Fruit fly (Drosophila melanogaster) whole organism, embryonic: ENCODE results near the gene Sam-S.

Experiments
- Adf1 ChIP-seq: fragments of 200-800 bp; sonication (Bioruptor generic); IDR thresholded peaks from 2 replicates; pipeline ENCODE4 v1.3.6; 2022; ENCODE audit warnings: missing biosample characterization, missing genetic modification characterization
- Atf-2 ChIP-seq: fragments of 200-800 bp; sonication (Bioruptor generic); optimal IDR thresholded peaks from 2 replicates; lab custom pipeline; 2016; ENCODE audit warnings: missing biosample characterization, missing genetic modification characterization
- CG10654 ChIP-seq: fragments of 200-800 bp; sonication (Bioruptor generic); optimal IDR thresholded peaks from 2 replicates; lab custom pipeline; 2016; ENCODE audit warnings: missing biosample characterization, missing genetic modification characterization
- CG11093 ChIP-seq: fragments of 200-800 bp; sonication (Bioruptor generic); IDR thresholded peaks from 3 replicates; pipeline ENCODE4 v1.3.6; 2022; ENCODE audit warnings: missing biosample characterization, missing genetic modification characterization
- CG11560 ChIP-seq: fragments of 200-800 bp; sonication (Bioruptor generic); IDR thresholded peaks from 3 replicates; pipeline ENCODE4 v1.3.6; 2022; ENCODE audit warnings: missing biosample characterization, missing genetic modification characterization
- CG11695 ChIP-seq: fragments of 200-800 bp; sonication (Bioruptor generic); IDR thresholded peaks from 3 replicates; pipeline ENCODE4 v1.3.6; 2022; ENCODE audit warnings: missing biosample characterization, missing genetic modification characterization
- CG12299 ChIP-seq: fragments of 200-800 bp; sonication (Bioruptor generic); optimal IDR thresholded peaks from 2 replicates; lab custom pipeline; 2018; ENCODE audit warnings: missing biosample characterization, mild to moderate bottlenecking, missing genetic modification characterization
- CG14441 ChIP-seq: fragments of 200-800 bp; sonication (Bioruptor generic); IDR thresholded peaks from 2 replicates; pipeline ENCODE4 v1.3.6; 2022; ENCODE audit warnings: missing biosample characterization, missing genetic modification characterization
- CG1603 ChIP-seq: fragments of 200-800 bp; sonication (Bioruptor generic); optimal IDR thresholded peaks from 2 replicates; lab custom pipeline; 2019; ENCODE audit warnings: missing biosample characterization, mild to moderate bottlenecking, missing genetic modification characterization, moderate library complexity
- CG17829 ChIP-seq: fragments of 200-800 bp; optimal IDR thresholded peaks from 2 replicates; lab custom pipeline; 2019; ENCODE audit warnings: missing biosample characterization, mild to moderate bottlenecking, missing genetic modification characterization, moderate library complexity
- CG3847 ChIP-seq: fragments of 200-800 bp; sonication (Bioruptor generic); IDR thresholded peaks from 2 replicates; pipeline ENCODE4 v1.3.6; 2022; ENCODE audit warnings: missing biosample characterization, missing genetic modification characterization
- CG3995 ChIP-seq: fragments of 200-800 bp; sonication (Bioruptor generic); optimal IDR thresholded peaks from 3 replicates; lab custom pipeline; 2016; ENCODE audit warnings: missing biosample characterization, missing genetic modification characterization
- CG6654 ChIP-seq: fragments of 200-800 bp; sonication (Bioruptor generic); optimal IDR thresholded peaks from 2 replicates; lab custom pipeline; 2017; ENCODE audit warnings: missing biosample characterization, mild to moderate bottlenecking, missing genetic modification characterization
- CG7556 ChIP-seq: fragments of 200-800 bp; sonication (Bioruptor generic); optimal IDR thresholded peaks from 2 replicates; lab custom pipeline; 2017; ENCODE audit warnings: missing biosample characterization, mild to moderate bottlenecking, missing genetic modification characterization
- CG7987 ChIP-seq: fragments of 200-800 bp; sonication (Bioruptor generic); optimal IDR thresholded peaks from 2 replicates; lab custom pipeline; 2018; ENCODE audit warnings: missing biosample characterization, mild to moderate bottlenecking, missing genetic modification characterization, moderate library complexity
- CG9817 ChIP-seq: fragments of 200-800 bp; sonication (Bioruptor generic); optimal IDR thresholded peaks from 2 replicates; lab custom pipeline; 2018; ENCODE audit warnings: missing biosample characterization, mild to moderate bottlenecking, missing genetic modification characterization, moderate library complexity
- CG9932 ChIP-seq: fragments of 200-800 bp; sonication (Bioruptor generic); IDR thresholded peaks from 2 replicates; pipeline ENCODE4 v1.3.6; 2022; ENCODE audit warnings: missing biosample characterization, missing genetic modification characterization
- D19A ChIP-seq: fragments of 200-800 bp; optimal IDR thresholded peaks from 3 replicates; lab custom pipeline; 2019; ENCODE audit warnings: missing biosample characterization, mild to moderate bottlenecking, missing genetic modification characterization, moderate library complexity
- E2f2 ChIP-seq: fragments of 200-800 bp; sonication (Bioruptor generic); IDR thresholded peaks from 2 replicates; pipeline ENCODE4 v1.3.6; 2022; ENCODE audit warnings: missing biosample characterization, missing genetic modification characterization
- ERR ChIP-seq: fragments of 200-800 bp; sonication (Bioruptor generic); optimal IDR thresholded peaks from 2 replicates; lab custom pipeline; 2016; ENCODE audit warnings: missing biosample characterization, missing genetic modification characterization
- Eip74EF ChIP-seq, 2 experiments: fragments of 200-800 bp in 1 of 2; fragments of >200 bp in 1 of 2; sonication (Bioruptor generic) in 1 of 2; optimal IDR thresholded peaks; 2 replicates each; lab custom pipeline; 2017 to 2019; ENCODE audit warnings: missing biosample characterization in 2 of 2, missing genetic modification characterization in 2 of 2, mild to moderate bottlenecking in 1 of 2, moderate library complexity in 1 of 2
- HLHmδ ChIP-seq: fragments of 200-800 bp; sonication (Bioruptor generic); optimal IDR thresholded peaks from 2 replicates; lab custom pipeline; 2018; ENCODE audit warnings: missing biosample characterization, mild to moderate bottlenecking, missing genetic modification characterization, moderate library complexity
- Kr ChIP-seq: fragments of 200-800 bp; sonication (Bioruptor generic); optimal IDR thresholded peaks from 2 replicates; lab custom pipeline; 2017; ENCODE audit warnings: missing biosample characterization, mild to moderate bottlenecking, missing genetic modification characterization
- Lim3 ChIP-seq: fragments of 200-800 bp; sonication (Bioruptor generic); IDR thresholded peaks from 2 replicates; pipeline ENCODE4 v1.3.6; 2022; ENCODE audit warnings: missing biosample characterization, missing genetic modification characterization
- MBD-R2 ChIP-seq: fragments of 200-800 bp; sonication (Bioruptor generic); IDR thresholded peaks from 2 replicates; pipeline ENCODE4 v1.3.6; 2022; ENCODE audit warnings: missing biosample characterization, missing genetic modification characterization
- MTF-1 ChIP-seq: fragments of 200-800 bp; sonication (Bioruptor generic); optimal IDR thresholded peaks from 2 replicates; lab custom pipeline; 2018; ENCODE audit warnings: missing biosample characterization, mild to moderate bottlenecking, missing genetic modification characterization, borderline replicate concordance
- Rfx ChIP-seq: fragments of 200-800 bp; sonication (Bioruptor generic); IDR thresholded peaks from 2 replicates; pipeline ENCODE4 v1.3.6; 2022; ENCODE audit warnings: missing biosample characterization, missing genetic modification characterization
- Xrp1 ChIP-seq: fragments of 200-800 bp; sonication (Bioruptor generic); IDR thresholded peaks from 2 replicates; pipeline ENCODE4 v1.3.6; 2022; ENCODE audit warnings: missing biosample characterization, missing genetic modification characterization
- YL-1 ChIP-seq: fragments of 200-800 bp; sonication (Bioruptor generic); optimal IDR thresholded peaks from 3 replicates; lab custom pipeline; 2017; ENCODE audit warnings: missing biosample characterization, mild to moderate bottlenecking, missing genetic modification characterization
- abd-A ChIP-seq: fragments of 200-800 bp; sonication (Bioruptor generic); optimal IDR thresholded peaks from 3 replicates; lab custom pipeline; 2019; ENCODE audit warnings: missing biosample characterization, mild to moderate bottlenecking, missing genetic modification characterization, moderate library complexity
- al ChIP-seq: fragments of 200-800 bp; sonication (Bioruptor generic); IDR thresholded peaks from 2 replicates; pipeline ENCODE4 v1.3.6; 2022; ENCODE audit warnings: missing biosample characterization, missing genetic modification characterization
- chm ChIP-seq: fragments of 200-800 bp; sonication (Bioruptor generic); IDR thresholded peaks from 2 replicates; pipeline ENCODE4 v1.3.6; 2022; ENCODE audit warnings: missing biosample characterization, missing genetic modification characterization
- ci ChIP-seq: fragments of 200-800 bp; sonication (Bioruptor generic); IDR thresholded peaks from 3 replicates; pipeline ENCODE4 v1.3.6; 2022; ENCODE audit warnings: missing biosample characterization, missing genetic modification characterization
- crc ChIP-seq: fragments of 200-800 bp; sonication (Bioruptor generic); optimal IDR thresholded peaks from 2 replicates; lab custom pipeline; 2016; ENCODE audit warnings: missing biosample characterization, missing genetic modification characterization
- dan ChIP-seq: fragments of 200-800 bp; sonication (Bioruptor generic); IDR thresholded peaks from 2 replicates; pipeline ENCODE4 v1.3.6; 2022; ENCODE audit warnings: missing biosample characterization, missing genetic modification characterization
- dati ChIP-seq: fragments of 200-800 bp; sonication (Bioruptor generic); IDR thresholded peaks from 2 replicates; pipeline ENCODE4 v1.3.6; 2022; ENCODE audit warnings: missing biosample characterization, missing genetic modification characterization
- dm ChIP-seq: fragments of 200-800 bp; sonication (Bioruptor generic); optimal IDR thresholded peaks from 3 replicates; lab custom pipeline; 2016; ENCODE audit warnings: missing biosample characterization, missing genetic modification characterization
- hbn ChIP-seq: fragments of 200-800 bp; sonication (Bioruptor generic); IDR thresholded peaks from 2 replicates; pipeline ENCODE4 v1.3.6; 2022; ENCODE audit warnings: missing biosample characterization, missing genetic modification characterization; ENCODE audit not compliant: partially characterized antibody
- lmd ChIP-seq: fragments of 200-800 bp; sonication (Bioruptor generic); IDR thresholded peaks from 2 replicates; pipeline ENCODE4 v1.3.6; 2022; ENCODE audit warnings: missing biosample characterization, missing genetic modification characterization
- nerfin-2 ChIP-seq: fragments of 200-800 bp; sonication (Bioruptor generic); IDR thresholded peaks from 2 replicates; pipeline ENCODE4 v1.3.6; 2022; ENCODE audit warnings: missing biosample characterization, missing genetic modification characterization; ENCODE audit not compliant: partially characterized antibody
- pan ChIP-seq, 4 experiments: fragments of >200 bp in 3 of 4; fragments of 200-800 bp in 1 of 4; sonication (Bioruptor generic) in 1 of 4; optimal IDR thresholded peaks in 3 of 4; IDR thresholded peaks in 1 of 4; 2 replicates each; pipeline versions ENCODE4 v1.3.6 to Lab custom; 2017 to 2022; ENCODE audit warnings: missing biosample characterization in 2 of 4, missing genetic modification characterization in 2 of 4, mixed read lengths in 1 of 4
- pita ChIP-seq: fragments of 200-800 bp; sonication (Bioruptor generic); optimal IDR thresholded peaks from 2 replicates; lab custom pipeline; 2017; ENCODE audit warnings: missing biosample characterization, mild to moderate bottlenecking, missing genetic modification characterization
- prd ChIP-seq, 3 experiments: fragments of >200 bp in 2 of 3; fragments of 200-800 bp in 1 of 3; sonication (Bioruptor generic) in 1 of 3; optimal IDR thresholded peaks in 2 of 3; IDR thresholded peaks in 1 of 3; 2 replicates in 2 of 3; 3 replicates in 1 of 3; pipeline versions ENCODE4 v1.3.6 to Lab custom; 2017 to 2022; ENCODE audit warnings: missing biosample characterization in 1 of 3, missing genetic modification characterization in 1 of 3
- slp2 ChIP-seq: fragments of 200-800 bp; sonication (Bioruptor generic); optimal IDR thresholded peaks from 2 replicates; lab custom pipeline; 2016; ENCODE audit warnings: missing biosample characterization, missing genetic modification characterization
- tgo ChIP-seq: fragments of 200-800 bp; sonication (Bioruptor generic); IDR thresholded peaks from 3 replicates; pipeline ENCODE4 v1.3.6; 2022; ENCODE audit warnings: missing biosample characterization, missing genetic modification characterization
- tin ChIP-seq: fragments of 200-800 bp; sonication (Bioruptor generic); optimal IDR thresholded peaks from 3 replicates; lab custom pipeline; 2016; ENCODE audit warnings: missing biosample characterization, missing genetic modification characterization
- wek ChIP-seq: fragments of 200-800 bp; sonication (Bioruptor generic); optimal IDR thresholded peaks from 3 replicates; lab custom pipeline; 2018; ENCODE audit warnings: missing biosample characterization, mild to moderate bottlenecking, missing genetic modification characterization, moderate library complexity

The Sam-S gene

DNA sequence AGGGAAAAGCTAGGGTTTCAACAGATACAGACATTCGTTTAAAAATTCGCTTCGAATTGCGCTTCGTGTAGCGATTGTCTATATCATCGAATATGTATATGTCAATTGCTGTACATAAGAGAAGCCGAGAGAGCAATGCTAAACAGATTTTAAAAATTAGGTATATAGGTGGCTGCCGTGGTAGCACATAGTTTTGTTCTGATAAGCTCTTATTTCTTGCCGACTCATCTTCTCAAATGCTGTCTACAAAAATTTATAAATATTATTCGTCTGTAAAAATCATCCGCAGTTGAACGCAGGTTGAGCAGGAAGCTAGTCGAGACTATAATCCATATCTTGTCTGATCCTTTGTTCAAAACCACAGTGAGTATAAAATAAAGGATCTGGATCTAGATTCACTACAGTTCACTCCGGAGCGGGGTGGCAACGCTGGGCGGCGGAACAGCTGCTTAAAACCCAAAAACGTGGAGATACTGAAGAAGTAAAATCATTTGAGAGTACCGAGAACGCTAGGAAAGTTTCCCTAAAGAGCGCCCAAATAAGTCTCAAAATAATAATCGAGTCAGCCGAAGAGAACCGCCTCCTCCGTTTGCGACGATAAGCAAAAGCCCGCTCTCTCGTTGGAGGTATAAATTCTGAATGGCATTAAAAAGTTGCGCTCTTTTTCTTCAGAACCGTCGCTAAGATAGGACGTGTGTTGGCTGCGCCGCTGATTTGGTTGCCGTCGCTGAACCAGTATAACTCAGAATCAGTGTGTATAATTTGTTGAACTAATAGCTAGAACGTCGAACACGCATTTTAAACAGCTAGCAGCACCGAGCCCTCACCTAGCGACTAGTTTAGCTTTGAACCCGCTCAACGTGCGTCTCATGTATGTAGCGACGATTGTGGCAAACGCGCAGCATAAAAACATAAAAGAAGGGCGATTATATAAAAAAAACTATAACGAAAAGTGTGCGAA lies 1.1 kb downstream of the Sam-S start (continued):
- no peak for TF ChIP-seq Kr (GFP tag; lab: Kevin White, UChicago)
- no peak for TF ChIP-seq crc
- TF ChIP-seq hbn (GFP tag; lab: Robert Waterston, UW) = peak; percentile 15; the same call in 1 of the 2 replicates
- TF ChIP-seq E2f2 (GFP tag; lab: Robert Waterston, UW) = peak; percentile 59
- TF ChIP-seq ci = 0 out of 3 replicates have a peak, but pooled peaks have one; percentile 39
- no peak for TF ChIP-seq tgo
- TF ChIP-seq CG14441 (GFP tag; lab: Robert Waterston, UW) = no peak
- no peak for TF ChIP-seq lmd
- peak; percentile 44 for TF ChIP-seq YL-1
- TF ChIP-seq prd (optimal IDR thresholded peaks at IDR 0.05; lab: Kevin White, UChicago) = no peak
- TF ChIP-seq prd (GFP tag; IDR thresholded peaks at IDR 0.05; lab: Robert Waterston, UW) = no peak
- TF ChIP-seq CG11560 (tag; lab: Robert Waterston, UW) = no peak
- TF ChIP-seq ERR (GFP tag; lab: Kevin White, UChicago) = no peak
- peak; percentile 52; the same call in 1 of the 2 replicates for TF ChIP-seq Adf1
- no peak for TF ChIP-seq slp2 (GFP tag; lab: Kevin White, UChicago)
- TF ChIP-seq MTF-1 = peak; percentile 14
- TF ChIP-seq pita = peak; percentile 27
- TF ChIP-seq Rfx (GFP tag; lab: Robert Waterston, UW) = peak; percentile 44; the same call in 1 of the 2 replicates
- TF ChIP-seq CG11695 (GFP tag; lab: Robert Waterston, UW) = peak; percentile 87
- no peak for TF ChIP-seq tin
- TF ChIP-seq CG9932 (GFP tag; lab: Robert Waterston, UW) = 0 out of 2 replicates have a peak, but pooled peaks have one; percentile 29
- no peak for TF ChIP-seq CG7556 (GFP tag; lab: Kevin White, UChicago)
- TF ChIP-seq nerfin-2 = no peak
- peak; percentile 63 for TF ChIP-seq CG12299 (tag; lab: Kevin White, UChicago)
- TF ChIP-seq CG9817 (tag; lab: Kevin White, UChicago) = no peak
- no peak for TF ChIP-seq CG10654 (GFP tag; lab: Kevin White, UChicago)
- TF ChIP-seq chm = peak; percentile 61; the same call in 1 of the 2 replicates
- TF ChIP-seq CG7987 (GFP tag; lab: Kevin White, UChicago) = peak; percentile 56
- TF ChIP-seq dati (GFP tag; lab: Robert Waterston, UW) = no peak
- TF ChIP-seq CG3847 (GFP tag; lab: Robert Waterston, UW) = no peak
- peak; percentile 7 for TF ChIP-seq CG17829
- no peak for TF ChIP-seq CG6654
- no peak for TF ChIP-seq wek
- TF ChIP-seq CG3995 (GFP tag; lab: Kevin White, UChicago) = no peak
- no peak; the same call in 1 of the 2 replicates for TF ChIP-seq MBD-R2 (GFP tag; lab: Robert Waterston, UW)
- peak; percentile 34 for TF ChIP-seq CG1603 (tag; lab: Kevin White, UChicago)
- no peak for TF ChIP-seq D19A (tag; lab: Kevin White, UChicago)
- TF ChIP-seq Atf-2 (GFP tag; lab: Kevin White, UChicago) = no peak
- TF ChIP-seq pan (optimal IDR thresholded peaks at IDR 0.05; lab: Kevin White, UChicago) = no peak
- no peak for TF ChIP-seq pan (GFP tag; optimal IDR thresholded peaks at IDR 0.05 in 1 of 2, IDR thresholded peaks at IDR 0.05 in 1 of 2)
- TF ChIP-seq CG11093 = no peak
- no peak for TF ChIP-seq Lim3 (GFP tag; lab: Robert Waterston, UW)
- TF ChIP-seq dan (GFP tag; lab: Robert Waterston, UW) = no peak
- no peak for TF ChIP-seq al
- TF ChIP-seq Eip74EF (GFP tag; optimal IDR thresholded peaks at IDR 0.05; lab: Kevin White, UChicago) = no peak
- TF ChIP-seq HLHmδ (GFP tag; lab: Kevin White, UChicago) = no peak
- no peak for TF ChIP-seq Xrp1 (GFP tag; lab: Robert Waterston, UW)
- peak; percentile 80 for TF ChIP-seq dm
- peak; percentile 85 for TF ChIP-seq abd-A
